Fruit fly (Drosophila melanogaster) Kc167 (cell line): ENCODE measurements around the gene CG15740.

Experiments
- Myc ChIP-seq: fragments of >200 bp; optimal IDR thresholded peaks from 2 replicates; lab custom pipeline; 2017; ENCODE audit warnings: missing external identifiers
- Sin3A ChIP-seq: fragments of >200 bp; optimal IDR thresholded peaks from 2 replicates; lab custom pipeline; 2018; ENCODE audit warnings: missing external identifiers
- h ChIP-seq: fragments of >200 bp; optimal IDR thresholded peaks from 3 replicates; lab custom pipeline; 2018; ENCODE audit warnings: missing external identifiers
- insv ChIP-seq: fragments of >200 bp; optimal IDR thresholded peaks from 3 replicates; lab custom pipeline; 2018; ENCODE audit warnings: missing external identifiers
- psq ChIP-seq: fragments of >200 bp; optimal IDR thresholded peaks from 2 replicates; lab custom pipeline; 2017; ENCODE audit warnings: missing external identifiers
- ttk ChIP-seq: sonication (Bioruptor generic); optimal IDR thresholded peaks from 2 replicates; lab custom pipeline; 2017; ENCODE audit warnings: missing external identifiers

CG15740 gene

dm6 chrX:11848507-11849264 is 2.8 kb upstream of the CG15740 start:
- no peak for TF ChIP-seq insv
- TF ChIP-seq ttk (lab: Kevin White, UChicago) = no peak
- TF ChIP-seq psq (lab: Kevin White, UChicago) = no peak
- TF ChIP-seq Sin3A = no peak
- no peak for TF ChIP-seq h
- TF ChIP-seq Myc (lab: Kevin White, UChicago) = no peak

dm6 chrX:11841702-11842378 is 4.1 kb downstream of the CG15740 start:
- TF ChIP-seq psq (lab: Kevin White, UChicago) = no peak
- TF ChIP-seq Sin3A = no peak
- TF ChIP-seq ttk (lab: Kevin White, UChicago) = no peak
- TF ChIP-seq Myc (lab: Kevin White, UChicago) = no peak
- no peak for TF ChIP-seq h
- TF ChIP-seq insv = no peak

dm6 chrX:11839308-11839707 is 6.6 kb downstream of the CG15740 start, which contains the start of gene Cyp28c1:
TSS of gene Cyp28c1 (plus strand) at chrX:11839608.
- no peak for TF ChIP-seq insv
- TF ChIP-seq h = no peak
- no peak for TF ChIP-seq ttk (lab: Kevin White, UChicago)
- TF ChIP-seq Sin3A = no peak
- no peak for TF ChIP-seq psq (lab: Kevin White, UChicago)
- no peak for TF ChIP-seq Myc (lab: Kevin White, UChicago)

- TF ChIP-seq Sin3A (no peak), psq (lab: Kevin White, UChicago) (no peak), ttk (lab: Kevin White, UChicago) (no peak), Myc (lab: Kevin White, UChicago) (no peak), insv (no peak)
Observed at dm6 chrX:11837926-11838325, 8.0 kb downstream of the CG15740 start, which contains the start of gene CG15741. TSS of gene CG15741 (minus strand) at chrX:11838026.

dm6 chrX:11828336-11829007 is 17.4 kb downstream of the CG15740 start:
- TF ChIP-seq Myc (lab: Kevin White, UChicago) (no peak), ttk (lab: Kevin White, UChicago) (no peak), Sin3A (no peak), h (no peak), psq (lab: Kevin White, UChicago) (no peak), insv (no peak)

- TF ChIP-seq insv (no peak), h (no peak), Myc (lab: Kevin White, UChicago) (no peak), Sin3A (no peak), psq (lab: Kevin White, UChicago) (no peak), ttk (lab: Kevin White, UChicago) (no peak)
Observed at dm6 chrX:11823003-11823402, 22.9 kb downstream of the CG15740 start.

- no peak for TF ChIP-seq ttk (lab: Kevin White, UChicago)
- no peak for TF ChIP-seq Sin3A
Observed at dm6 chrX:11821946-11822345, 24.0 kb downstream of the CG15740 start.

- TF ChIP-seq insv (no peak), h (no peak), Myc (lab: Kevin White, UChicago) (no peak), Sin3A (no peak), ttk (lab: Kevin White, UChicago) (no peak), psq (lab: Kevin White, UChicago) (no peak)
Observed at dm6 chrX:11820284-11821075, 25.4 kb downstream of the CG15740 start.

dm6 chrX:11819241-11819862 is 26.5 kb downstream of the CG15740 start:
- TF ChIP-seq h (no peak), ttk (lab: Kevin White, UChicago) (no peak), insv (no peak), psq (lab: Kevin White, UChicago) (no peak), Myc (lab: Kevin White, UChicago) (no peak), Sin3A (no peak)

- TF ChIP-seq psq (lab: Kevin White, UChicago) = no peak
Observed at dm6 chrX:11818767-11819089, 27.2 kb downstream of the CG15740 start.

- TF ChIP-seq Myc (lab: Kevin White, UChicago) (no peak), ttk (lab: Kevin White, UChicago) (no peak), insv (no peak), Sin3A (no peak), h (no peak), psq (lab: Kevin White, UChicago) (no peak)
Observed at dm6 chrX:11818047-11818766, 27.7 kb downstream of the CG15740 start.
